Worm (Caenorhabditis elegans) whole organism, young adult: ENCODE measurements around the gene F26G1.5.

Experiments
- B0261.1 ChIP-seq: sonication (generic microtip); optimal IDR thresholded peaks from 2 replicates; lab custom pipeline; 2016; ENCODE audit warnings: mild to moderate bottlenecking, missing genetic modification characterization, moderate library complexity, missing compliant biosample characterization
- F23B12.7 ChIP-seq: sonication (generic microtip); optimal IDR thresholded peaks from 2 replicates; lab custom pipeline; 2017; ENCODE audit warnings: missing genetic modification characterization, mild to moderate bottlenecking, missing compliant biosample characterization, antibody characterized with exemption, moderate library complexity; ENCODE audit not compliant: insufficient read depth
- F49E8.2 ChIP-seq: sonication (generic microtip); optimal IDR thresholded peaks from 3 replicates; lab custom pipeline; 2017; ENCODE audit warnings: missing genetic modification characterization, mild to moderate bottlenecking, missing compliant biosample characterization, antibody characterized with exemption, moderate library complexity; ENCODE audit not compliant: insufficient read depth
- F52B5.7 ChIP-seq: sonication (generic microtip); optimal IDR thresholded peaks from 2 replicates; lab custom pipeline; 2016; ENCODE audit warnings: mild to moderate bottlenecking, missing genetic modification characterization, missing compliant biosample characterization
- K11D2.4 ChIP-seq: fragments of 200-800 bp; sonication (Bioruptor generic); IDR thresholded peaks from 2 replicates; pipeline ENCODE4 v1.3.6; 2022; ENCODE audit warnings: missing genetic modification reagents, missing genetic modification characterization, missing compliant biosample characterization
- K12H6.12 ChIP-seq: fragments of 200-800 bp; sonication (Bioruptor generic); optimal IDR thresholded peaks from 2 replicates; lab custom pipeline; 2018; ENCODE audit warnings: mild to moderate bottlenecking, missing genetic modification characterization, missing compliant biosample characterization
- aptf-2 ChIP-seq: fragments of 200-800 bp; sonication (Bioruptor generic); conservative IDR thresholded peaks from 2 replicates; pipeline ENCODE4 v1.3.6; 2022; ENCODE audit warnings: missing genetic modification reagents, missing genetic modification characterization, missing compliant biosample characterization
- aptf-3 ChIP-seq: fragments of 200-800 bp; sonication (Bioruptor generic); IDR thresholded peaks from 2 replicates; pipeline ENCODE4 v1.3.6; 2022; ENCODE audit warnings: missing genetic modification characterization, missing compliant biosample characterization
- attf-3 ChIP-seq: fragments of 200-800 bp; sonication (Bioruptor generic); conservative IDR thresholded peaks from 2 replicates; pipeline ENCODE4 v1.3.6; 2022; ENCODE audit warnings: missing genetic modification reagents, missing genetic modification characterization, missing compliant biosample characterization
- cebp-1 ChIP-seq, 2 experiments: fragments of 200-800 bp in 1 of 2; sonication (Bioruptor generic) in 1 of 2; sonication (generic microtip) in 1 of 2; IDR thresholded peaks in 1 of 2; optimal IDR thresholded peaks in 1 of 2; 2 replicates each; pipeline versions ENCODE4 v1.3.6 to Lab custom; 2017 to 2022; ENCODE audit warnings: missing compliant biosample characterization in 2 of 2, missing genetic modification characterization in 2 of 2, mild to moderate bottlenecking in 1 of 2, missing genetic modification reagents in 1 of 2, moderate library complexity in 1 of 2
- cebp-2 ChIP-seq: fragments of 200-800 bp; sonication (Bioruptor generic); IDR thresholded peaks from 2 replicates; pipeline ENCODE4 v1.3.6; 2022; ENCODE audit warnings: missing genetic modification characterization, missing compliant biosample characterization
- ceh-100 ChIP-seq: fragments of 200-800 bp; sonication (Bioruptor generic); IDR thresholded peaks from 2 replicates; pipeline ENCODE4 v1.3.6; 2022; ENCODE audit warnings: missing genetic modification reagents, missing genetic modification characterization, missing compliant biosample characterization
- ceh-58 ChIP-seq: fragments of 200-800 bp; sonication (Bioruptor generic); IDR thresholded peaks from 2 replicates; pipeline ENCODE4 v1.3.6; 2022; ENCODE audit warnings: missing genetic modification characterization, missing compliant biosample characterization
- ceh-79 ChIP-seq: sonication (generic microtip); optimal IDR thresholded peaks from 2 replicates; lab custom pipeline; 2017; ENCODE audit warnings: mild to moderate bottlenecking, missing genetic modification characterization, missing compliant biosample characterization
- ceh-91 ChIP-seq: fragments of 200-800 bp; sonication (Bioruptor generic); IDR thresholded peaks from 2 replicates; pipeline ENCODE4 v1.3.6; 2022; ENCODE audit warnings: missing genetic modification reagents, missing genetic modification characterization, missing compliant biosample characterization
- chd-7 ChIP-seq: sonication (generic microtip); optimal IDR thresholded peaks from 2 replicates; lab custom pipeline; 2016; ENCODE audit warnings: mild to moderate bottlenecking, missing genetic modification characterization, moderate library complexity, missing compliant biosample characterization
- die-1 ChIP-seq: sonication (generic microtip); optimal IDR thresholded peaks from 2 replicates; lab custom pipeline; 2016; ENCODE audit warnings: missing genotype, mild to moderate bottlenecking, missing genetic modification characterization, missing compliant biosample characterization
- dpff-1 ChIP-seq: sonication (generic microtip); optimal IDR thresholded peaks from 2 replicates; lab custom pipeline; 2017; ENCODE audit warnings: mild to moderate bottlenecking, missing genetic modification characterization, missing compliant biosample characterization
- dpl-1 ChIP-seq: fragments of 150-350 bp; optimal IDR thresholded peaks from 2 replicates; lab custom pipeline; 2014; ENCODE audit warnings: missing biosample characterization, missing genetic modification reagents, missing genetic modification characterization
- efl-1 ChIP-seq: fragments of 150-350 bp; optimal IDR thresholded peaks from 2 replicates; lab custom pipeline; 2014; ENCODE audit warnings: missing biosample characterization, missing genetic modification reagents, missing genetic modification characterization
- ekl-4 ChIP-seq: fragments of 200-800 bp; sonication (Bioruptor generic); IDR thresholded peaks from 2 replicates; pipeline ENCODE4 v1.3.6; 2022; ENCODE audit warnings: missing genetic modification reagents, missing genetic modification characterization, missing compliant biosample characterization
- ets-4 ChIP-seq: fragments of 200-800 bp; sonication (Bioruptor generic); optimal IDR thresholded peaks from 2 replicates; lab custom pipeline; 2018; ENCODE audit warnings: mild to moderate bottlenecking, missing genetic modification characterization, missing compliant biosample characterization
- fkh-3 ChIP-seq: sonication (generic microtip); optimal IDR thresholded peaks from 2 replicates; lab custom pipeline; 2016; ENCODE audit warnings: mild to moderate bottlenecking, missing genetic modification characterization, missing compliant biosample characterization
- gei-17 ChIP-seq: fragments of 200-800 bp; sonication (Bioruptor generic); optimal IDR thresholded peaks from 2 replicates; lab custom pipeline; 2018; ENCODE audit warnings: mild to moderate bottlenecking, missing genetic modification characterization, missing compliant biosample characterization
- hlh-26 ChIP-seq: fragments of 200-800 bp; sonication (Bioruptor generic); conservative IDR thresholded peaks from 2 replicates; pipeline ENCODE4 v1.3.6; 2022; ENCODE audit warnings: missing genetic modification reagents, missing genetic modification characterization, missing compliant biosample characterization
- hsf-1 ChIP-seq: fragments of 200-800 bp; sonication (Bioruptor generic); IDR thresholded peaks from 2 replicates; pipeline ENCODE4 v1.3.6; 2022; ENCODE audit warnings: missing genetic modification reagents, missing genetic modification characterization, missing compliant biosample characterization
- lin-35 ChIP-seq, 3 experiments: fragments of 150-350 bp in 2 of 3; sonication (generic microtip) in 1 of 3; optimal IDR thresholded peaks; 2 replicates each; lab custom pipeline; 2014 to 2018; ENCODE audit warnings: missing biosample characterization in 3 of 3, missing genetic modification characterization in 3 of 3, missing genetic modification reagents in 3 of 3
- lin-54 ChIP-seq: fragments of 200-800 bp; sonication (Bioruptor generic); optimal IDR thresholded peaks from 2 replicates; lab custom pipeline; 2018; ENCODE audit warnings: mild to moderate bottlenecking, missing genetic modification characterization, missing compliant biosample characterization
- lsl-1 ChIP-seq: fragments of 200-800 bp; sonication (Bioruptor generic); optimal IDR thresholded peaks from 2 replicates; lab custom pipeline; 2018; ENCODE audit warnings: mild to moderate bottlenecking, missing genetic modification characterization, moderate library complexity, missing compliant biosample characterization
- madf-3 ChIP-seq: fragments of 200-800 bp; sonication (Bioruptor generic); IDR thresholded peaks from 2 replicates; pipeline ENCODE4 v1.3.6; 2022; ENCODE audit warnings: missing genetic modification reagents, missing genetic modification characterization, missing compliant biosample characterization
- madf-6 ChIP-seq: fragments of 200-800 bp; sonication (Bioruptor generic); IDR thresholded peaks from 2 replicates; pipeline ENCODE4 v1.3.6; 2022; ENCODE audit warnings: missing genetic modification reagents, missing genetic modification characterization, missing compliant biosample characterization
- madf-8 ChIP-seq: fragments of 200-800 bp; sonication (Bioruptor generic); conservative IDR thresholded peaks from 2 replicates; pipeline ENCODE4 v1.3.6; 2022; ENCODE audit warnings: missing genetic modification reagents, missing genetic modification characterization, missing compliant biosample characterization
- nhr-179 ChIP-seq: sonication (generic microtip); optimal IDR thresholded peaks from 2 replicates; lab custom pipeline; 2016; ENCODE audit warnings: mild to moderate bottlenecking, missing genetic modification characterization, missing compliant biosample characterization
- nhr-80 ChIP-seq: sonication (generic microtip); optimal IDR thresholded peaks from 2 replicates; lab custom pipeline; 2016; ENCODE audit warnings: missing genetic modification characterization, missing compliant biosample characterization
- pbrm-1 ChIP-seq: fragments of 200-800 bp; sonication (Bioruptor generic); IDR thresholded peaks from 2 replicates; pipeline ENCODE4 v1.3.6; 2022; ENCODE audit warnings: missing genetic modification reagents, missing genetic modification characterization, missing compliant biosample characterization
- snpc-1.1 ChIP-seq: sonication (generic microtip); optimal IDR thresholded peaks from 2 replicates; lab custom pipeline; 2017; ENCODE audit warnings: missing genetic modification characterization, mild to moderate bottlenecking, missing compliant biosample characterization, antibody characterized with exemption, moderate library complexity, missing genotype, missing genetic modification reagents; ENCODE audit not compliant: insufficient read depth
- snpc-1.3 ChIP-seq: sonication (generic microtip); optimal IDR thresholded peaks from 2 replicates; lab custom pipeline; 2017; ENCODE audit warnings: missing genetic modification characterization, mild to moderate bottlenecking, missing compliant biosample characterization, antibody characterized with exemption, moderate library complexity, missing genotype, missing genetic modification reagents; ENCODE audit not compliant: insufficient read depth
- snpc-3.4 ChIP-seq: sonication (generic microtip); optimal IDR thresholded peaks from 2 replicates; lab custom pipeline; 2017; ENCODE audit warnings: missing genetic modification characterization, mild to moderate bottlenecking, missing compliant biosample characterization, antibody characterized with exemption, moderate library complexity, missing genotype, missing genetic modification reagents
- tbp1 ChIP-seq: fragments of 200-800 bp; sonication (Bioruptor generic); optimal IDR thresholded peaks from 2 replicates; lab custom pipeline; 2018; ENCODE audit warnings: mild to moderate bottlenecking, missing genetic modification characterization, missing compliant biosample characterization
- xnd-1 ChIP-seq: sonication (generic microtip); optimal IDR thresholded peaks from 2 replicates; lab custom pipeline; 2016; ENCODE audit warnings: missing genotype, missing genetic modification reagents, missing genetic modification characterization, missing compliant biosample characterization
- zim-3 ChIP-seq: sonication (generic microtip); optimal IDR thresholded peaks from 2 replicates; lab custom pipeline; 2017; ENCODE audit warnings: mild to moderate bottlenecking, missing genetic modification characterization, moderate library complexity, missing compliant biosample characterization
- ztf-28 ChIP-seq: fragments of 200-800 bp; sonication (Bioruptor generic); IDR thresholded peaks from 2 replicates; pipeline ENCODE4 v1.3.6; 2022; ENCODE audit warnings: missing genetic modification reagents, missing genetic modification characterization, missing compliant biosample characterization

Gene F26G1.5

ce11 chrII:4755654-4756053, 15.5 kb downstream of the F26G1.5 start:
- no peak for TF ChIP-seq madf-8 (GFP tag; lab: Robert Waterston, UW)
- no peak for TF ChIP-seq hlh-26 (GFP tag; lab: Robert Waterston, UW)
- no peak for TF ChIP-seq tbp1 (GFP tag; lab: Kevin White, UChicago)
- TF ChIP-seq ceh-79 (tag; lab: Kevin White, UChicago): no peak
- TF ChIP-seq lsl-1 (GFP tag; lab: Kevin White, UChicago): peak; percentile 6
- peak; percentile 74 for TF ChIP-seq attf-3 (GFP tag; lab: Robert Waterston, UW)
- TF ChIP-seq gei-17 (GFP tag; lab: Kevin White, UChicago): no peak
- TF ChIP-seq zim-3: no peak
- no peak for TF ChIP-seq ceh-100 (GFP tag; lab: Robert Waterston, UW)
- TF ChIP-seq, all 124 proteins: peak for 2

ce11 chrII:4753133-4753532, 18.0 kb downstream of the F26G1.5 start, which contains the start of gene C27D9.1:
TSS of gene C27D9.1 (plus strand) at chrII:4753413.
- TF ChIP-seq madf-6 (GFP tag; lab: Robert Waterston, UW) (peak; percentile 74), chd-7 (no peak), dpff-1 (tag; lab: Kevin White, UChicago) (no peak), die-1 (tag; lab: Kevin White, UChicago) (no peak), F52B5.7 (tag; lab: Kevin White, UChicago) (no peak), xnd-1 (tag; lab: Kevin White, UChicago) (peak; percentile 33), efl-1 (GFP tag; lab: Kevin White, UChicago) (peak; percentile 54), ets-4 (GFP tag; lab: Kevin White, UChicago) (no peak), lsl-1 (GFP tag; lab: Kevin White, UChicago) (peak; percentile 2), dpl-1 (no peak), aptf-3 (no peak)
- TF ChIP-seq, all 124 proteins: peak for 4

ce11 chrII:4752257-4752728, 18.9 kb downstream of the F26G1.5 start, which contains the start of gene F41C3.1:
TSS of gene F41C3.1 (plus strand) at chrII:4752307.
- TF ChIP-seq lin-54 (GFP tag; lab: Kevin White, UChicago): no peak
- TF ChIP-seq cebp-1 (GFP tag; IDR thresholded peaks at IDR 0.05; lab: Robert Waterston, UW): no peak
- TF ChIP-seq cebp-1 (tag; optimal IDR thresholded peaks at IDR 0.05; lab: Kevin White, UChicago): no peak
- TF ChIP-seq lin-35 (GFP tag; optimal IDR thresholded peaks at IDR 0.05; lab: Kevin White, UChicago): no peak
- no peak for TF ChIP-seq snpc-3.4 (tag; lab: Kevin White, UChicago)
- TF ChIP-seq pbrm-1 (GFP tag; lab: Robert Waterston, UW): no peak
- TF ChIP-seq fkh-3 (tag; lab: Kevin White, UChicago): no peak
- TF ChIP-seq ceh-91 (GFP tag; lab: Robert Waterston, UW): no peak
- TF ChIP-seq snpc-1.3 (tag; lab: Kevin White, UChicago): no peak
- TF ChIP-seq ceh-58: no peak
- no peak for TF ChIP-seq cebp-2 (GFP tag; lab: Robert Waterston, UW)

ce11 chrII:4749581-4749980, 21.6 kb downstream of the F26G1.5 start, which contains the start of gene F41C3.2:
TSS of gene F41C3.2 (plus strand) at chrII:4749968.
- TF ChIP-seq aptf-2 (GFP tag; lab: Robert Waterston, UW): no peak
- TF ChIP-seq zim-3: no peak
- TF ChIP-seq B0261.1: no peak
- TF ChIP-seq ets-4 (GFP tag; lab: Kevin White, UChicago): no peak
- no peak for TF ChIP-seq F49E8.2
- no peak for TF ChIP-seq ztf-28 (GFP tag; lab: Robert Waterston, UW)
- TF ChIP-seq snpc-1.1 (tag; lab: Kevin White, UChicago): no peak
- TF ChIP-seq F23B12.7 (tag; lab: Kevin White, UChicago): no peak
- TF ChIP-seq nhr-179 (tag; lab: Kevin White, UChicago): no peak
- no peak for TF ChIP-seq ekl-4
- TF ChIP-seq nhr-80 (tag; lab: Kevin White, UChicago): no peak
- no peak for TF ChIP-seq hsf-1 (GFP tag; lab: Robert Waterston, UW)
- TF ChIP-seq snpc-3.4 (tag; lab: Kevin White, UChicago): no peak
- TF ChIP-seq pbrm-1 (GFP tag; lab: Robert Waterston, UW): no peak
- TF ChIP-seq K12H6.12 (tag; lab: Kevin White, UChicago): no peak
- TF ChIP-seq madf-3: no peak
- TF ChIP-seq cebp-1 (GFP tag; IDR thresholded peaks at IDR 0.05; lab: Robert Waterston, UW): no peak
- no peak for TF ChIP-seq cebp-1 (tag; optimal IDR thresholded peaks at IDR 0.05; lab: Kevin White, UChicago)
- no peak for TF ChIP-seq K11D2.4 (GFP tag; lab: Robert Waterston, UW)
